Fruit fly (Drosophila melanogaster) whole organism, embryonic: ENCODE results near the gene lark.

Experiments
- CG10267 ChIP-seq: fragments of 200-800 bp; sonication (Bioruptor generic); optimal IDR thresholded peaks from 2 replicates; lab custom pipeline; 2018; ENCODE audit warnings: missing biosample characterization, mild to moderate bottlenecking, missing genetic modification characterization, moderate library complexity
- CG10543 ChIP-seq: fragments of 200-800 bp; sonication (Bioruptor generic); optimal IDR thresholded peaks from 3 replicates; lab custom pipeline; 2017; ENCODE audit warnings: missing biosample characterization, mild to moderate bottlenecking, missing genetic modification characterization, moderate library complexity
- CG11247 ChIP-seq: fragments of 200-800 bp; sonication (Bioruptor generic); IDR thresholded peaks from 2 replicates; pipeline ENCODE4 v1.3.6; 2022; ENCODE audit warnings: missing biosample characterization, missing genetic modification characterization
- CG12659 ChIP-seq: fragments of 200-800 bp; sonication (Bioruptor generic); optimal IDR thresholded peaks from 3 replicates; lab custom pipeline; 2017; ENCODE audit warnings: mild to moderate bottlenecking, missing biosample characterization, missing genetic modification reagents, missing genetic modification characterization
- CG13287 ChIP-seq: fragments of 200-800 bp; sonication (Bioruptor generic); IDR thresholded peaks from 2 replicates; pipeline ENCODE4 v1.3.6; 2022; ENCODE audit warnings: missing biosample characterization, missing genetic modification characterization; ENCODE audit not compliant: partially characterized antibody
- CG13894 ChIP-seq: fragments of 200-800 bp; sonication (Bioruptor generic); optimal IDR thresholded peaks from 3 replicates; lab custom pipeline; 2018; ENCODE audit warnings: missing biosample characterization, mild to moderate bottlenecking, missing genetic modification characterization, moderate library complexity
- CG1529 ChIP-seq: fragments of 200-800 bp; sonication (Bioruptor generic); optimal IDR thresholded peaks from 3 replicates; lab custom pipeline; 2018; ENCODE audit warnings: missing biosample characterization, missing genetic modification characterization
- CG17186 ChIP-seq: fragments of 200-800 bp; sonication (Bioruptor generic); optimal IDR thresholded peaks from 3 replicates; lab custom pipeline; 2017; ENCODE audit warnings: missing biosample characterization, missing genetic modification reagents, missing genetic modification characterization
- CG17912 ChIP-seq: fragments of 200-800 bp; sonication (Bioruptor generic); optimal IDR thresholded peaks from 2 replicates; lab custom pipeline; 2018; ENCODE audit warnings: missing biosample characterization, mild to moderate bottlenecking, missing genetic modification characterization
- CG2120 ChIP-seq: fragments of 200-800 bp; sonication (Bioruptor generic); optimal IDR thresholded peaks from 3 replicates; lab custom pipeline; 2016; ENCODE audit warnings: missing biosample characterization, missing genetic modification characterization
- CG30020 ChIP-seq: fragments of 200-800 bp; optimal IDR thresholded peaks from 2 replicates; lab custom pipeline; 2019; ENCODE audit warnings: missing biosample characterization, mild to moderate bottlenecking, missing genetic modification characterization, moderate library complexity
- CG33557 ChIP-seq: fragments of 200-800 bp; sonication (Bioruptor generic); optimal IDR thresholded peaks from 2 replicates; lab custom pipeline; 2019; ENCODE audit warnings: missing biosample characterization, mild to moderate bottlenecking, missing genetic modification characterization, moderate library complexity
- CG3726 ChIP-seq: fragments of 200-800 bp; sonication (Bioruptor generic); IDR thresholded peaks from 3 replicates; pipeline ENCODE4, ENCODE4 v1.3.6; 2022; ENCODE audit warnings: missing biosample characterization, missing genetic modification characterization
- CG3995 ChIP-seq: fragments of 200-800 bp; sonication (Bioruptor generic); optimal IDR thresholded peaks from 3 replicates; lab custom pipeline; 2016; ENCODE audit warnings: missing biosample characterization, missing genetic modification characterization
- CG4617 ChIP-seq: fragments of 200-800 bp; sonication (Bioruptor generic); optimal IDR thresholded peaks from 3 replicates; lab custom pipeline; 2016; ENCODE audit warnings: missing biosample characterization, missing genetic modification characterization, borderline replicate concordance
- CG7963 ChIP-seq: fragments of 200-800 bp; sonication (Bioruptor generic); IDR thresholded peaks from 3 replicates; pipeline ENCODE4 v1.3.6; 2022; ENCODE audit warnings: missing biosample characterization, missing genetic modification characterization; ENCODE audit not compliant: partially characterized antibody
- CG8281 ChIP-seq: fragments of 200-800 bp; sonication (Bioruptor generic); optimal IDR thresholded peaks from 2 replicates; lab custom pipeline; 2018; ENCODE audit warnings: missing biosample characterization, mild to moderate bottlenecking, missing genetic modification characterization, moderate library complexity
- CG9932 ChIP-seq: fragments of 200-800 bp; sonication (Bioruptor generic); IDR thresholded peaks from 2 replicates; pipeline ENCODE4 v1.3.6; 2022; ENCODE audit warnings: missing biosample characterization, missing genetic modification characterization
- Doc3 ChIP-seq: fragments of 200-800 bp; sonication (Bioruptor generic); IDR thresholded peaks from 3 replicates; pipeline ENCODE4 v1.3.6; 2022; ENCODE audit warnings: missing biosample characterization, missing genetic modification characterization; ENCODE audit not compliant: partially characterized antibody
- Dp ChIP-seq: fragments of 200-800 bp; sonication (Bioruptor generic); optimal IDR thresholded peaks from 2 replicates; lab custom pipeline; 2018; ENCODE audit warnings: missing biosample characterization, mild to moderate bottlenecking, missing genetic modification characterization, moderate library complexity
- E2f2 ChIP-seq: fragments of 200-800 bp; sonication (Bioruptor generic); IDR thresholded peaks from 2 replicates; pipeline ENCODE4 v1.3.6; 2022; ENCODE audit warnings: missing biosample characterization, missing genetic modification characterization
- Elba2 ChIP-seq: fragments of 200-800 bp; sonication (Bioruptor generic); optimal IDR thresholded peaks from 3 replicates; lab custom pipeline; 2016; ENCODE audit warnings: missing biosample characterization, missing genetic modification characterization
- HLH3B ChIP-seq: fragments of 200-800 bp; sonication (Bioruptor generic); IDR thresholded peaks from 2 replicates; pipeline ENCODE4 v1.3.6; 2022; ENCODE audit warnings: missing biosample characterization, missing genetic modification characterization
- HLH4C ChIP-seq: fragments of 200-800 bp; sonication (Bioruptor generic); IDR thresholded peaks from 3 replicates; pipeline ENCODE4 v1.3.6; 2022; ENCODE audit warnings: missing biosample characterization, missing genetic modification characterization; ENCODE audit not compliant: partially characterized antibody
- Lhr ChIP-seq: fragments of 200-800 bp; sonication (Bioruptor generic); optimal IDR thresholded peaks from 3 replicates; lab custom pipeline; 2017; ENCODE audit warnings: mild to moderate bottlenecking, missing biosample characterization, missing genetic modification reagents, missing genetic modification characterization
- MBD-R2 ChIP-seq: fragments of 200-800 bp; sonication (Bioruptor generic); IDR thresholded peaks from 2 replicates; pipeline ENCODE4 v1.3.6; 2022; ENCODE audit warnings: missing biosample characterization, missing genetic modification characterization
- MESR4 ChIP-seq: fragments of 200-800 bp; sonication (Bioruptor generic); optimal IDR thresholded peaks from 2 replicates; lab custom pipeline; 2018; ENCODE audit warnings: missing biosample characterization, mild to moderate bottlenecking, missing genetic modification characterization, moderate library complexity
- Med ChIP-seq: fragments of 200-800 bp; sonication (Bioruptor generic); peaks from one replicate; lab custom pipeline; 2016; ENCODE audit warnings: missing biosample characterization, missing genetic modification characterization, mild to moderate bottlenecking, inconsistent platforms, moderate library complexity
- Rfx ChIP-seq: fragments of 200-800 bp; sonication (Bioruptor generic); IDR thresholded peaks from 2 replicates; pipeline ENCODE4 v1.3.6; 2022; ENCODE audit warnings: missing biosample characterization, missing genetic modification characterization
- Scr ChIP-seq: fragments of 200-800 bp; sonication (Bioruptor generic); IDR thresholded peaks from 2 replicates; pipeline ENCODE4 v1.3.6; 2022; ENCODE audit warnings: missing biosample characterization, missing genetic modification characterization; ENCODE audit not compliant: partially characterized antibody
- Side ChIP-seq: fragments of 200-800 bp; sonication (Bioruptor generic); optimal IDR thresholded peaks from 2 replicates; lab custom pipeline; 2016; ENCODE audit warnings: missing biosample characterization, missing genetic modification characterization
- bbx ChIP-seq: fragments of 200-800 bp; sonication (Bioruptor generic); IDR thresholded peaks from 2 replicates; pipeline ENCODE4 v1.3.6; 2022; ENCODE audit warnings: missing biosample characterization, missing genetic modification characterization; ENCODE audit not compliant: partially characterized antibody
- bowl ChIP-seq: fragments of 200-800 bp; sonication (Bioruptor generic); IDR thresholded peaks from 2 replicates; pipeline ENCODE4 v1.3.6; 2022; ENCODE audit warnings: missing biosample characterization, missing genetic modification characterization
- ci ChIP-seq: fragments of 200-800 bp; sonication (Bioruptor generic); IDR thresholded peaks from 3 replicates; pipeline ENCODE4 v1.3.6; 2022; ENCODE audit warnings: missing biosample characterization, missing genetic modification characterization
- corto ChIP-seq: fragments of 200-800 bp; sonication (Bioruptor generic); optimal IDR thresholded peaks from 2 replicates; lab custom pipeline; 2016; ENCODE audit warnings: missing biosample characterization, mild to moderate bottlenecking, missing genetic modification characterization, moderate library complexity
- crp ChIP-seq, 2 experiments: fragments of 200-800 bp; sonication (Bioruptor generic); optimal IDR thresholded peaks; 2 replicates in 1 of 2; 3 replicates in 1 of 2; lab custom pipeline; 2017; ENCODE audit warnings: missing biosample characterization in 2 of 2, missing genetic modification characterization in 2 of 2, mild to moderate bottlenecking in 1 of 2, moderate library complexity in 1 of 2
- dm ChIP-seq: fragments of 200-800 bp; sonication (Bioruptor generic); optimal IDR thresholded peaks from 3 replicates; lab custom pipeline; 2016; ENCODE audit warnings: missing biosample characterization, missing genetic modification characterization
- exex ChIP-seq: fragments of 200-800 bp; sonication (Bioruptor generic); optimal IDR thresholded peaks from 4 replicates; lab custom pipeline; 2018; ENCODE audit warnings: missing biosample characterization, mild to moderate bottlenecking, missing genetic modification characterization, moderate library complexity
- nau ChIP-seq: fragments of 200-800 bp; sonication (Bioruptor generic); optimal IDR thresholded peaks from 3 replicates; lab custom pipeline; 2017; ENCODE audit warnings: missing biosample characterization, mild to moderate bottlenecking, missing genetic modification characterization, missing genetic modification reagents
- pzg ChIP-seq: fragments of 200-800 bp; sonication (Bioruptor generic); optimal IDR thresholded peaks from 3 replicates; lab custom pipeline; 2018; ENCODE audit warnings: missing biosample characterization, mild to moderate bottlenecking, missing genetic modification characterization, moderate library complexity
- slbo ChIP-seq: fragments of 200-800 bp; sonication (Bioruptor generic); IDR thresholded peaks from 2 replicates; pipeline ENCODE4 v1.3.6; 2022; ENCODE audit warnings: missing biosample characterization, missing genetic modification characterization
- sob ChIP-seq: fragments of 200-800 bp; sonication (Bioruptor generic); IDR thresholded peaks from 2 replicates; pipeline ENCODE4 v1.3.6; 2022; ENCODE audit warnings: missing biosample characterization, missing genetic modification characterization
- stwl ChIP-seq: fragments of 200-800 bp; sonication (Bioruptor generic); optimal IDR thresholded peaks from 3 replicates; lab custom pipeline; 2018; ENCODE audit warnings: missing biosample characterization, mild to moderate bottlenecking, missing genetic modification characterization, moderate library complexity
- twi ChIP-seq: fragments of 200-800 bp; optimal IDR thresholded peaks from 2 replicates; lab custom pipeline; 2019; ENCODE audit warnings: missing biosample characterization, mild to moderate bottlenecking, missing genetic modification characterization, moderate library complexity
- usp ChIP-seq: fragments of >200 bp; optimal IDR thresholded peaks from 2 replicates; lab custom pipeline; 2017; ENCODE audit warnings: missing biosample characterization, missing genetic modification characterization
- vvl ChIP-seq: fragments of 200-800 bp; sonication (Bioruptor generic); IDR thresholded peaks from 2 replicates; pipeline ENCODE4 v1.3.6; 2022; ENCODE audit warnings: missing biosample characterization, missing genetic modification characterization
- zfh1 ChIP-seq: fragments of 200-800 bp; sonication (Bioruptor generic); IDR thresholded peaks from 3 replicates; pipeline ENCODE4 v1.3.6; 2022; ENCODE audit warnings: missing biosample characterization, missing genetic modification characterization

Gene lark

dm6 chr3L:7334990-7335389, 4.1 kb upstream of the lark start, which contains the start of the genes wrm1 and wrm2 (continued):
- TF ChIP-seq CG13894 (tag; lab: Kevin White, UChicago) (no peak), Dp (GFP tag; lab: Kevin White, UChicago) (peak; percentile 34), Elba2 (peak; percentile 88), CG7963 (0 out of 3 replicates have a peak, but pooled peaks have one; percentile 26), Side (GFP tag; lab: Kevin White, UChicago) (no peak), CG17186 (GFP tag; lab: Kevin White, UChicago) (peak; percentile 7), CG4617 (peak; percentile 62), pzg (GFP tag; lab: Kevin White, UChicago) (peak; percentile 59), exex (tag; lab: Kevin White, UChicago) (no peak), nau (GFP tag; lab: Kevin White, UChicago) (no peak), CG30020 (tag; lab: Kevin White, UChicago) (peak; percentile 7), Doc3 (GFP tag; lab: Robert Waterston, UW) (peak; percentile 57; the same call in 1 of the 3 replicates), Lhr (GFP tag; lab: Kevin White, UChicago) (peak; percentile 46), dm (GFP tag; lab: Kevin White, UChicago) (peak; percentile 54), CG8281 (tag; lab: Kevin White, UChicago) (no peak), CG1529 (GFP tag; lab: Kevin White, UChicago) (no peak), CG33557 (GFP tag; lab: Kevin White, UChicago) (peak; percentile 43), HLH4C (GFP tag; lab: Robert Waterston, UW) (peak; percentile 53; the same call in 2 of the 3 replicates), CG12659 (GFP tag; lab: Kevin White, UChicago) (peak; percentile 4), corto (GFP tag; lab: Kevin White, UChicago) (no peak), MESR4 (GFP tag; lab: Kevin White, UChicago) (peak; percentile 98), twi (tag; lab: Kevin White, UChicago) (no peak), Scr (peak; percentile 61)

DNA sequence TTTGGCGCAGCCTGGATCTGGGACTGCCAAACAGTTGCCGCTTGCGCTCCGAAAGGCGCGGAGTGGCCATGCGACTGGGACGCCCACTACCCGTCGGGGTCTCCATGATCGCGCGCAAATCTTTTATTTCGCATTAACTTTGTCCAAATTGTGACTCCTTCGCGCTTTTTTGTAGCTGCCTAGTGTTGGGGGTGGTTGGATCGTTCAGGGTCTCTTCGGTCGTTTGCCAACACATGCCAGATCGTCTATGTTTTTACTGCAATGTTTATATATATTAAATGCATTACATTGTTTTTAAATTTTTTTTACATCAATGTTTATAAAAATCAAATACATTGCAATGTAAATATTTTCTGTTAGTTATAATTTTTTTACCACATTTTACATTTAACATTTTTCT, 280 bp upstream of the lark start:
- TF ChIP-seq bowl (GFP tag; lab: Robert Waterston, UW), result peak; percentile 11; the same call in 1 of the 2 replicates
- no peak for TF ChIP-seq HLH3B (GFP tag; lab: Robert Waterston, UW)
- no peak for TF ChIP-seq CG3726 (GFP tag; lab: Robert Waterston, UW)
- no peak for TF ChIP-seq crp (GFP tag; optimal IDR thresholded peaks at IDR 0.05; lab: Kevin White, UChicago)
- TF ChIP-seq Scr, result 0 out of 2 replicates have a peak, but pooled peaks have one; percentile 13
- no peak for TF ChIP-seq usp (GFP tag; lab: Kevin White, UChicago)
- TF ChIP-seq CG4617, result peak; percentile 33
- TF ChIP-seq CG10543 (GFP tag; lab: Kevin White, UChicago), result no peak
- TF ChIP-seq CG13287 (GFP tag; lab: Robert Waterston, UW), result peak; percentile 11; the same call in 1 of the 2 replicates
- peak; percentile 44 for TF ChIP-seq MESR4 (GFP tag; lab: Kevin White, UChicago)
- peak; percentile 43; the same call in 1 of the 2 replicates for TF ChIP-seq Rfx
- TF ChIP-seq vvl (GFP tag; lab: Robert Waterston, UW), result 0 out of 2 replicates have a peak, but pooled peaks have one; percentile 18
- 0 out of 3 replicates have a peak, but pooled peaks have one; percentile 39 for TF ChIP-seq zfh1 (GFP tag; lab: Robert Waterston, UW)
- peak; percentile 12; the same call in 1 of the 2 replicates for TF ChIP-seq sob (GFP tag; lab: Robert Waterston, UW)
- peak; percentile 63 for TF ChIP-seq MBD-R2 (GFP tag; lab: Robert Waterston, UW)
- peak; percentile 36 for TF ChIP-seq stwl (tag; lab: Kevin White, UChicago)
- TF ChIP-seq slbo (GFP tag; lab: Robert Waterston, UW), result peak; percentile 43; the same call in 1 of the 2 replicates
- peak; percentile 84 for TF ChIP-seq Med (GFP tag; lab: Kevin White, UChicago)
- peak; percentile 46; the same call in 1 of the 2 replicates for TF ChIP-seq E2f2 (GFP tag; lab: Robert Waterston, UW)
- no peak for TF ChIP-seq CG17912 (GFP tag; lab: Kevin White, UChicago)
- peak; percentile 40; the same call in 1 of the 2 replicates for TF ChIP-seq CG9932 (GFP tag; lab: Robert Waterston, UW)
- 0 out of 2 replicates have a peak, but pooled peaks have one; percentile 16 for TF ChIP-seq CG11247 (GFP tag; lab: Robert Waterston, UW)
- peak; percentile 88 for TF ChIP-seq CG10267 (tag; lab: Kevin White, UChicago)
- peak; percentile 65 for TF ChIP-seq CG3995 (GFP tag; lab: Kevin White, UChicago)
- peak; percentile 27; the same call in 1 of the 2 replicates for TF ChIP-seq bbx (GFP tag; lab: Robert Waterston, UW)
- 0 out of 3 replicates have a peak, but pooled peaks have one; percentile 20 for TF ChIP-seq ci (GFP tag; lab: Robert Waterston, UW)
- peak; percentile 38 for TF ChIP-seq CG2120 (GFP tag; lab: Kevin White, UChicago)
